Fruit fly (Drosophila melanogaster): ENCODE data around the gene side-II.
A peak's percentile ranks its signal among the peaks of the same experiment; 100 is the strongest.

side-II gene

DNA sequence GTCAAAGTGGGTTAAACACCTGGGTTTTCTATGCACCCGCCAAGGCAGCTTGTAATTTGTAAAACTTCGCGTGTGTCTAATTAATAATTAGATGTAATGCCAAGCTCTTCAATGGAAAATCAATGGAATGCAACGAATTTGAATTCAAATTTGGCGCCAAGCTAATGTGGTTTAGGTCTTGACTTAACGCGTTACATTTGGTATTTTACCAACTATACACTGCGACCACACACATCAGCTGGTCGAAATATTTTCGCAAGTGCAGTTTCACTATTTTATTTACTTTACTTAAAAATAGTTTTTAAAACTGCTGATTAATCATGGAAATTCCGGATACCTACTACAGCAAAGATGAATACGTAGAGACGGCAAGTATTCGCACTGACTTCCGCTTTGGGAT lies 33.4 kb upstream of the side-II start, which contains the start of gene DCTN5-p25 (continued):
- TF ChIP-seq Fer1 (GFP tag; optimal IDR thresholded peaks at IDR 0.05), result no peak
- TF ChIP-seq CG17361 (GFP tag; IDR thresholded peaks at IDR 0.05), result no peak
- TF ChIP-seq disco-r (GFP tag; optimal IDR thresholded peaks at IDR 0.05), result no peak
- no peak for TF ChIP-seq Mes4 (GFP tag; optimal IDR thresholded peaks at IDR 0.05)
- TF ChIP-seq CG10543 (GFP tag; optimal IDR thresholded peaks at IDR 0.05), result no peak
- TF ChIP-seq CG17359 (tag; optimal IDR thresholded peaks at IDR 0.05), result no peak
- TF ChIP-seq CG30431 (GFP tag; optimal IDR thresholded peaks at IDR 0.05), result no peak
- no peak for TF ChIP-seq cato (GFP tag; optimal IDR thresholded peaks at IDR 0.05; ENCODE audit: borderline replicate concordance)
- TF ChIP-seq CG17328 (GFP tag; IDR thresholded peaks at IDR 0.05), result no peak
- TF ChIP-seq CG2120 (GFP tag; optimal IDR thresholded peaks at IDR 0.05), result no peak
- TF ChIP-seq hb (GFP tag; IDR thresholded peaks at IDR 0.05; ENCODE audit: partially characterized antibody), result no peak
- no peak for TF ChIP-seq hth (optimal IDR thresholded peaks at IDR 0.05)
- TF ChIP-seq CG9797 (GFP tag; optimal IDR thresholded peaks at IDR 0.05), result peak; percentile 80
- no peak for TF ChIP-seq eyg (GFP tag; optimal IDR thresholded peaks at IDR 0.05)
- TF ChIP-seq Dbx (GFP tag; IDR thresholded peaks at IDR 0.05), result no peak
- TF ChIP-seq mirr (GFP tag; optimal IDR thresholded peaks at IDR 0.05), result no peak
- TF ChIP-seq Meics (GFP tag; optimal IDR thresholded peaks at IDR 0.05), result no peak
- no peak for TF ChIP-seq gsb (GFP tag; IDR thresholded peaks at IDR 0.05)
- TF ChIP-seq CG16779 (GFP tag; IDR thresholded peaks at IDR 0.05), result no peak
- TF ChIP-seq inv (GFP tag; IDR thresholded peaks at IDR 0.05; ENCODE audit: partially characterized antibody), result no peak
- TF ChIP-seq CkIIα-i1 (GFP tag; IDR thresholded peaks at IDR 0.05), result no peak
- TF ChIP-seq Gug (GFP tag; IDR thresholded peaks at IDR 0.05), result no peak
- TF ChIP-seq cad (GFP tag; optimal IDR thresholded peaks at IDR 0.05), result no peak
- no peak for TF ChIP-seq fd3F (GFP tag; optimal IDR thresholded peaks at IDR 0.05)
- no peak for TF ChIP-seq abd-A (tag; optimal IDR thresholded peaks at IDR 0.05)
- no peak for TF ChIP-seq Hr51 (GFP tag; optimal IDR thresholded peaks at IDR 0.05)
- no peak for TF ChIP-seq CG4404 (GFP tag; IDR thresholded peaks at IDR 0.05)
- peak; percentile 16 for TF ChIP-seq HmgZ (tag; optimal IDR thresholded peaks at IDR 0.05)
- no peak for TF ChIP-seq CHES-1-like (GFP tag; optimal IDR thresholded peaks at IDR 0.05)
- no peak for TF ChIP-seq CG9215 (GFP tag; IDR thresholded peaks at IDR 0.05)
- no peak for TF ChIP-seq NfI (GFP tag; optimal IDR thresholded peaks at IDR 0.05)
- no peak for TF ChIP-seq ab (GFP tag; optimal IDR thresholded peaks at IDR 0.05)
- TF ChIP-seq unpg (GFP tag; optimal IDR thresholded peaks at IDR 0.05), result no peak
- TF ChIP-seq CG2712 (tag; optimal IDR thresholded peaks at IDR 0.05), result no peak
- TF ChIP-seq CG4854 (GFP tag; optimal IDR thresholded peaks at IDR 0.05), result no peak
- no peak for TF ChIP-seq D19B (GFP tag; optimal IDR thresholded peaks at IDR 0.05)
- TF ChIP-seq fd102C (GFP tag; optimal IDR thresholded peaks at IDR 0.05), result no peak
- TF ChIP-seq gce (GFP tag; IDR thresholded peaks at IDR 0.05), result no peak
- no peak for TF ChIP-seq CG12769 (tag; optimal IDR thresholded peaks at IDR 0.05)
- no peak for TF ChIP-seq Hmx (GFP tag; optimal IDR thresholded peaks at IDR 0.05)
- TF ChIP-seq CG9932 (GFP tag; IDR thresholded peaks at IDR 0.05), result no peak

DNA sequence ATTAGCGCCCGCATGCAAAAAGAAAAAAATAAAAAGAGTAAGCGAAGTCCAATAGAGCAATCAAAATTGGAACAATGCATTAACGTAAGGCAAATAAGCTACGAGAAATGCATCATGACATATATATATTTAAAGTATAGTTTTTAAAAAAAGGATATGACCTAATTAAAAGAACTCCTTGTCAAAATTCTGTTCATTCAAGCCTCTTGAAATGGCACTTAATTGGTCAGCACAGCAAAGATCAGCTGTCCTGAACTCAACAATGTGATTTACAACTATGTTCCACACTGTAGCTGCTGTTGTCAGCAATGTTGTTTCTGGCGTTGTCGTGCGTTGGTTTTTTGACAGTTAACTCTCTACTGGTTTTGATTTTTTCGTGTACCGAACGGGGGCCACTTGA lies 29.7 kb upstream of the side-II start:
- TF ChIP-seq CG12659 (GFP tag; optimal IDR thresholded peaks at IDR 0.05) (peak; percentile 3), Mrtf (GFP tag; IDR thresholded peaks at IDR 0.05) (no peak), lmd (GFP tag; IDR thresholded peaks at IDR 0.05) (peak; percentile 7; the same call in 1 of the 2 replicates), Sox102F (GFP tag; optimal IDR thresholded peaks at IDR 0.05) (peak; percentile 8), Ptx1 (GFP tag; IDR thresholded peaks at IDR 0.05) (peak; percentile 28; the same call in 1 of the 2 replicates), dan (GFP tag; IDR thresholded peaks at IDR 0.05) (no peak), Atf6 (GFP tag; IDR thresholded peaks at IDR 0.05) (no peak), Dek (tag; optimal IDR thresholded peaks at IDR 0.05) (no peak), Hr78 (GFP tag; optimal IDR thresholded peaks at IDR 0.05) (no peak), CG10654 (GFP tag; optimal IDR thresholded peaks at IDR 0.05) (no peak), row (GFP tag; IDR thresholded peaks at IDR 0.05) (0 out of 3 replicates have a peak, but pooled peaks have one; percentile 15), CG16863 (GFP tag; optimal IDR thresholded peaks at IDR 0.05) (no peak), CG10209 (GFP tag; optimal IDR thresholded peaks at IDR 0.05) (no peak)

All from whole organism, embryonic.